Worm (Caenorhabditis elegans) whole organism, L1 larva: ENCODE measurements around the gene Y61B8A.6.
"Not testable (repeated sequence)": the region's sequence is repeated elsewhere in the genome, so short reads cannot be mapped to it uniquely, and the experiment has no call there.

Experiments
- C34B4.2 ChIP-seq: sonication (generic microtip); optimal IDR thresholded peaks from 2 replicates; lab custom pipeline; 2017; ENCODE audit warnings: mild to moderate bottlenecking, missing genetic modification characterization, missing compliant biosample characterization
- F16B12.6 ChIP-seq: fragments of 150-350 bp; optimal IDR thresholded peaks from 2 replicates; lab custom pipeline; 2014; ENCODE audit warnings: missing biosample characterization, missing genetic modification characterization
- Y116A8C.19 ChIP-seq: sonication (generic microtip); optimal IDR thresholded peaks from 2 replicates; lab custom pipeline; 2016; ENCODE audit warnings: missing compliant biosample characterization, missing genetic modification characterization, borderline replicate concordance
- alr-1 ChIP-seq: fragments of 200-800 bp; sonication (Bioruptor generic); optimal IDR thresholded peaks from 2 replicates; lab custom pipeline; 2018; ENCODE audit warnings: borderline replicate concordance, mild to moderate bottlenecking, missing genetic modification characterization, missing compliant biosample characterization
- efl-1 ChIP-seq, 4 experiments: fragments of 150-350 bp; optimal IDR thresholded peaks in 3 of 4; peaks in 1 of 4; 1 replicate in 1 of 4; 2 replicates in 3 of 4; lab custom pipeline; 2014; ENCODE audit warnings: missing biosample characterization in 2 of 4, missing genetic modification characterization in 2 of 4, missing genetic modification reagents in 2 of 4
- hlh-4 ChIP-seq: sonication (generic microtip); optimal IDR thresholded peaks from 2 replicates; lab custom pipeline; 2016; ENCODE audit warnings: mild to moderate bottlenecking, missing genetic modification characterization, missing compliant biosample characterization
- irx-1 ChIP-seq: sonication (generic microtip); optimal IDR thresholded peaks from 2 replicates; lab custom pipeline; 2016; ENCODE audit warnings: missing genetic modification characterization, missing compliant biosample characterization
- nhr-12 ChIP-seq: sonication (generic microtip); optimal IDR thresholded peaks from 2 replicates; lab custom pipeline; 2017; ENCODE audit warnings: missing biosample characterization, missing genetic modification characterization
- pqm-1 ChIP-seq: sonication (generic microtip); optimal IDR thresholded peaks from 3 replicates; lab custom pipeline; 2017; ENCODE audit warnings: missing biosample characterization, missing genetic modification characterization
- sptf-1 ChIP-seq: fragments of 150-350 bp; optimal IDR thresholded peaks from 2 replicates; lab custom pipeline; 2014; ENCODE audit warnings: missing biosample characterization, missing genetic modification characterization
- tbx-2 ChIP-seq: sonication (generic microtip); optimal IDR thresholded peaks from 2 replicates; lab custom pipeline; 2016; ENCODE audit warnings: missing genetic modification characterization, missing compliant biosample characterization

ce11 chrV:17255028-17255427 is 3.3 kb downstream of the Y61B8A.6 start, which contains the start of gene srh-116:
- TF ChIP-seq Y116A8C.19 (tag; lab: Kevin White, UChicago); sptf-1; alr-1 (tag; lab: Kevin White, UChicago); irx-1 (tag; lab: Kevin White, UChicago); nhr-12 (tag; lab: Kevin White, UChicago); tbx-2 (tag; lab: Kevin White, UChicago); pqm-1 (tag; lab: Kevin White, UChicago); efl-1 (optimal IDR thresholded peaks at IDR 0.05; lab: Kevin White, UChicago); efl-1 (GFP tag; optimal IDR thresholded peaks at IDR 0.05 in 1 of 2; lab: Kevin White, UChicago); C34B4.2 (tag; lab: Kevin White, UChicago); hlh-4 (tag; lab: Kevin White, UChicago); F16B12.6 (tag; lab: Kevin White, UChicago): not testable (repeated sequence)
